Fruit fly (Drosophila melanogaster) whole organism, embryonic: ENCODE data around the gene CG14695.

Experiments
- BtbVII ChIP-seq: fragments of 200-800 bp; sonication (Bioruptor generic); optimal IDR thresholded peaks from 3 replicates; lab custom pipeline; 2017; ENCODE audit warnings: missing biosample characterization, mild to moderate bottlenecking, missing genetic modification characterization
- C15 ChIP-seq: fragments of 200-800 bp; sonication (Bioruptor generic); IDR thresholded peaks from 3 replicates; pipeline ENCODE4 v1.3.6; 2022; ENCODE audit warnings: missing biosample characterization, missing genetic modification characterization
- CG10366 ChIP-seq: fragments of 200-800 bp; sonication (Bioruptor generic); IDR thresholded peaks from 2 replicates; pipeline ENCODE4 v1.3.6; 2022; ENCODE audit warnings: missing biosample characterization, missing genetic modification characterization
- CG11247 ChIP-seq: fragments of 200-800 bp; sonication (Bioruptor generic); IDR thresholded peaks from 2 replicates; pipeline ENCODE4 v1.3.6; 2022; ENCODE audit warnings: missing biosample characterization, missing genetic modification characterization
- CG12236 ChIP-seq: fragments of 200-800 bp; sonication (Bioruptor generic); optimal IDR thresholded peaks from 2 replicates; lab custom pipeline; 2016; ENCODE audit warnings: missing biosample characterization, missing genetic modification characterization
- CG13424 ChIP-seq: fragments of 200-800 bp; sonication (Bioruptor generic); optimal IDR thresholded peaks from 2 replicates; lab custom pipeline; 2019; ENCODE audit warnings: missing biosample characterization, mild to moderate bottlenecking, missing genetic modification characterization, moderate library complexity
- CG13624 ChIP-seq: fragments of 200-800 bp; sonication (Bioruptor generic); optimal IDR thresholded peaks from 2 replicates; lab custom pipeline; 2016; ENCODE audit warnings: missing biosample characterization, missing genetic modification characterization
- CG13894 ChIP-seq: fragments of 200-800 bp; sonication (Bioruptor generic); optimal IDR thresholded peaks from 3 replicates; lab custom pipeline; 2018; ENCODE audit warnings: missing biosample characterization, mild to moderate bottlenecking, missing genetic modification characterization, moderate library complexity
- CG17385 ChIP-seq: fragments of 200-800 bp; sonication (Bioruptor generic); optimal IDR thresholded peaks from 3 replicates; lab custom pipeline; 2018; ENCODE audit warnings: missing biosample characterization, mild to moderate bottlenecking, missing genetic modification characterization
- CG18011 ChIP-seq: fragments of 200-800 bp; sonication (Bioruptor generic); optimal IDR thresholded peaks from 2 replicates; lab custom pipeline; 2017; ENCODE audit warnings: missing biosample characterization, missing genetic modification characterization, mild to moderate bottlenecking, moderate library complexity, missing genotype
- CG30020 ChIP-seq: fragments of 200-800 bp; optimal IDR thresholded peaks from 2 replicates; lab custom pipeline; 2019; ENCODE audit warnings: missing biosample characterization, mild to moderate bottlenecking, missing genetic modification characterization, moderate library complexity
- CG31441 ChIP-seq: fragments of 200-800 bp; sonication (Bioruptor generic); IDR thresholded peaks from 2 replicates; pipeline ENCODE4 v1.3.6; 2022; ENCODE audit warnings: missing biosample characterization, missing genetic modification characterization
- CG4707 ChIP-seq: fragments of 200-800 bp; sonication (Bioruptor generic); optimal IDR thresholded peaks from 2 replicates; lab custom pipeline; 2018; ENCODE audit warnings: missing biosample characterization, mild to moderate bottlenecking, missing genetic modification characterization, moderate library complexity
- CG5180 ChIP-seq: fragments of 200-800 bp; sonication (Bioruptor generic); optimal IDR thresholded peaks from 3 replicates; lab custom pipeline; 2017; ENCODE audit warnings: missing biosample characterization, missing genetic modification characterization, mild to moderate bottlenecking, moderate library complexity, missing genetic modification reagents
- CG5245 ChIP-seq: fragments of 200-800 bp; sonication (Bioruptor generic); optimal IDR thresholded peaks from 3 replicates; lab custom pipeline; 2016; ENCODE audit warnings: missing biosample characterization, missing genetic modification characterization
- CG7963 ChIP-seq: fragments of 200-800 bp; sonication (Bioruptor generic); IDR thresholded peaks from 3 replicates; pipeline ENCODE4 v1.3.6; 2022; ENCODE audit warnings: missing biosample characterization, missing genetic modification characterization; ENCODE audit not compliant: partially characterized antibody
- CG8944 ChIP-seq: fragments of 200-800 bp; sonication (Bioruptor generic); optimal IDR thresholded peaks from 3 replicates; lab custom pipeline; 2016; ENCODE audit warnings: missing biosample characterization, missing genetic modification characterization
- E2f1 ChIP-seq: fragments of 200-800 bp; sonication (Bioruptor generic); IDR thresholded peaks from 2 replicates; pipeline ENCODE4 v1.3.6; 2022; ENCODE audit warnings: missing biosample characterization, missing genetic modification characterization
- Eip74EF ChIP-seq, 2 experiments: fragments of 200-800 bp in 1 of 2; fragments of >200 bp in 1 of 2; sonication (Bioruptor generic) in 1 of 2; optimal IDR thresholded peaks; 2 replicates each; lab custom pipeline; 2017 to 2019; ENCODE audit warnings: missing biosample characterization in 2 of 2, missing genetic modification characterization in 2 of 2, mild to moderate bottlenecking in 1 of 2, moderate library complexity in 1 of 2
- Fer1 ChIP-seq: fragments of 200-800 bp; sonication (Bioruptor generic); optimal IDR thresholded peaks from 2 replicates; lab custom pipeline; 2017; ENCODE audit warnings: missing biosample characterization, mild to moderate bottlenecking, missing genetic modification characterization
- Fer2 ChIP-seq: fragments of 200-800 bp; sonication (Bioruptor generic); optimal IDR thresholded peaks from 2 replicates; lab custom pipeline; 2018; ENCODE audit warnings: missing biosample characterization, mild to moderate bottlenecking, missing genetic modification characterization, moderate library complexity
- HLHmδ ChIP-seq: fragments of 200-800 bp; sonication (Bioruptor generic); optimal IDR thresholded peaks from 2 replicates; lab custom pipeline; 2018; ENCODE audit warnings: missing biosample characterization, mild to moderate bottlenecking, missing genetic modification characterization, moderate library complexity
- Hr3 ChIP-seq: fragments of 200-800 bp; sonication (Bioruptor generic); optimal IDR thresholded peaks from 3 replicates; lab custom pipeline; 2016; ENCODE audit warnings: missing biosample characterization, missing genetic modification characterization
- NfI ChIP-seq: fragments of 200-800 bp; sonication (Bioruptor generic); optimal IDR thresholded peaks from 3 replicates; lab custom pipeline; 2018; ENCODE audit warnings: missing biosample characterization, mild to moderate bottlenecking, missing genetic modification characterization, moderate library complexity
- Oli ChIP-seq: fragments of 200-800 bp; sonication (Bioruptor generic); optimal IDR thresholded peaks from 2 replicates; lab custom pipeline; 2018; ENCODE audit warnings: missing biosample characterization, mild to moderate bottlenecking, missing genetic modification characterization, moderate library complexity
- Sin3A ChIP-seq: fragments of >200 bp; optimal IDR thresholded peaks from 2 replicates; lab custom pipeline; 2018
- Usf ChIP-seq: fragments of 200-800 bp; sonication (Bioruptor generic); optimal IDR thresholded peaks from 2 replicates; lab custom pipeline; 2017; ENCODE audit warnings: missing genotype, missing biosample characterization, missing genetic modification characterization
- ac ChIP-seq: fragments of 200-800 bp; sonication (Bioruptor generic); optimal IDR thresholded peaks from 3 replicates; lab custom pipeline; 2017; ENCODE audit warnings: missing biosample characterization, mild to moderate bottlenecking, missing genetic modification characterization
- br ChIP-seq: fragments of >200 bp; optimal IDR thresholded peaks from 2 replicates; lab custom pipeline; 2017
- croc ChIP-seq: fragments of 200-800 bp; sonication (Bioruptor generic); conservative IDR thresholded peaks from 3 replicates; pipeline ENCODE4 v1.3.6; 2022; ENCODE audit warnings: missing biosample characterization, missing genetic modification characterization
- disco-r ChIP-seq: fragments of 200-800 bp; sonication (Bioruptor generic); optimal IDR thresholded peaks from 2 replicates; lab custom pipeline; 2016; ENCODE audit warnings: missing biosample characterization, missing genetic modification characterization
- dmrt99B ChIP-seq: fragments of 200-800 bp; sonication (Bioruptor generic); optimal IDR thresholded peaks from 2 replicates; lab custom pipeline; 2018; ENCODE audit warnings: missing biosample characterization, mild to moderate bottlenecking, missing genetic modification characterization, moderate library complexity
- dpn ChIP-seq, 2 experiments: fragments of 200-800 bp; sonication (Bioruptor generic); optimal IDR thresholded peaks; 3 replicates each; lab custom pipeline; 2016; ENCODE audit warnings: missing biosample characterization in 2 of 2, missing genetic modification characterization in 2 of 2
- ems ChIP-seq: fragments of 200-800 bp; sonication (Bioruptor generic); optimal IDR thresholded peaks from 3 replicates; lab custom pipeline; 2016; ENCODE audit warnings: missing biosample characterization, missing genetic modification characterization
- fd102C ChIP-seq: fragments of 200-800 bp; sonication (Bioruptor generic); optimal IDR thresholded peaks from 2 replicates; lab custom pipeline; 2018; ENCODE audit warnings: missing biosample characterization, mild to moderate bottlenecking, missing genetic modification characterization, moderate library complexity
- hbn ChIP-seq: fragments of 200-800 bp; sonication (Bioruptor generic); IDR thresholded peaks from 2 replicates; pipeline ENCODE4 v1.3.6; 2022; ENCODE audit warnings: missing biosample characterization, missing genetic modification characterization; ENCODE audit not compliant: partially characterized antibody
- luna ChIP-seq: fragments of 200-800 bp; sonication (Bioruptor generic); optimal IDR thresholded peaks from 2 replicates; lab custom pipeline; 2016; ENCODE audit warnings: missing biosample characterization, missing genetic modification characterization
- mld ChIP-seq: fragments of 200-800 bp; sonication (Bioruptor generic); IDR thresholded peaks from 3 replicates; pipeline ENCODE4 v1.3.6; 2022; ENCODE audit warnings: missing biosample characterization, missing genetic modification characterization; ENCODE audit not compliant: partially characterized antibody
- nom ChIP-seq: fragments of 200-800 bp; sonication (Bioruptor generic); optimal IDR thresholded peaks from 2 replicates; lab custom pipeline; 2017; ENCODE audit warnings: missing biosample characterization, missing genetic modification characterization, mild to moderate bottlenecking, moderate library complexity, missing genetic modification reagents
- psq ChIP-seq: fragments of 200-800 bp; sonication (Bioruptor generic); optimal IDR thresholded peaks from 2 replicates; lab custom pipeline; 2017; ENCODE audit warnings: missing biosample characterization, missing genetic modification characterization
- pzg ChIP-seq: fragments of 200-800 bp; sonication (Bioruptor generic); optimal IDR thresholded peaks from 3 replicates; lab custom pipeline; 2018; ENCODE audit warnings: missing biosample characterization, mild to moderate bottlenecking, missing genetic modification characterization, moderate library complexity
- row ChIP-seq: fragments of 200-800 bp; sonication (Bioruptor generic); IDR thresholded peaks from 3 replicates; pipeline ENCODE4 v1.3.6; 2022; ENCODE audit warnings: missing biosample characterization, missing genetic modification characterization
- run ChIP-seq: fragments of 200-800 bp; sonication (Bioruptor generic); optimal IDR thresholded peaks from 3 replicates; lab custom pipeline; 2018; ENCODE audit warnings: missing biosample characterization, mild to moderate bottlenecking, missing genetic modification characterization
- scrt ChIP-seq: fragments of 200-800 bp; sonication (Bioruptor generic); optimal IDR thresholded peaks from 2 replicates; lab custom pipeline; 2018; ENCODE audit warnings: missing biosample characterization, mild to moderate bottlenecking, missing genetic modification characterization, moderate library complexity
- sens ChIP-seq: fragments of 200-800 bp; sonication (Bioruptor generic); peaks from one replicate; lab custom pipeline; 2016; ENCODE audit warnings: missing biosample characterization, missing genetic modification characterization
- ssp ChIP-seq: fragments of 200-800 bp; sonication (Bioruptor generic); IDR thresholded peaks from 2 replicates; pipeline ENCODE4 v1.3.6; 2022; ENCODE audit warnings: missing biosample characterization, missing genetic modification characterization
- stc ChIP-seq: fragments of 200-800 bp; sonication (Bioruptor generic); IDR thresholded peaks from 2 replicates; pipeline ENCODE4 v1.3.6; 2022; ENCODE audit warnings: missing biosample characterization, missing genetic modification characterization
- tap ChIP-seq: fragments of 200-800 bp; optimal IDR thresholded peaks from 3 replicates; lab custom pipeline; 2019; ENCODE audit warnings: missing biosample characterization, mild to moderate bottlenecking, missing genetic modification characterization, moderate library complexity
- tgo ChIP-seq: fragments of 200-800 bp; sonication (Bioruptor generic); IDR thresholded peaks from 3 replicates; pipeline ENCODE4 v1.3.6; 2022; ENCODE audit warnings: missing biosample characterization, missing genetic modification characterization
- tin ChIP-seq: fragments of 200-800 bp; sonication (Bioruptor generic); optimal IDR thresholded peaks from 3 replicates; lab custom pipeline; 2016; ENCODE audit warnings: missing biosample characterization, missing genetic modification characterization

CG14695 gene

DNA sequence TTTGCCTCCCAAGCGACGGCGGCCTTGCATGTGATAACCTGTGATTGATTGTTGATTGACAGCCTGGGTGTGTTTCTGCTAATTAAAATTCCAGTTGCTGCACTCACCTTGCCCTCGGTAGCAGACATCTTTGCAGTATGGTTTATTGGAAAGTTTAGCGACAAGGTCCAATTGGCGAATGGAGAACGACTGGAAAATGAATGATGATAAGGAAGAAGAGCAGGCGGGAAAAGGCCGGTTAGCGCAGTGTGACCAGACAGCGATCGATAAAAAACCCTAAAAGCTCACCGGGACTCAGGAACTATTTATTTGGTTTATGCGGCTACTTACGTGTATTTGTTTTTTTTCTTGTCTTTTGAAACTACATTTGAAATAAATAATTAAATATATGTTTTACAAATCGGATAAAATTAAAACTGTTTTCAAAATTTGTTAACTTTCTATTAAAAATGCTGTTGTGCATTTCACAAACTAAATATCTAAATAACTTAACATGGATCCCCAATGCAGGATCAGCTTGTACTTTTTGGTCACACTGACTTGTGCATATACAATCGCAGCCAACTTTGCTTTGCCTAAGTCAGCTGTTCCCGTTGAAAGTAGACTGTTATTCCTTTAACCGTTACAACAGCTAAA lies 6.9 kb downstream of the CG14695 start, which contains the start of gene Fdh (continued):
- TF ChIP-seq mld, result no peak
- peak in 1 of 2 experiments; percentile 38 for TF ChIP-seq Eip74EF (GFP tag; optimal IDR thresholded peaks at IDR 0.05; lab: Kevin White, UChicago)
- peak; percentile 32 for TF ChIP-seq Fer2 (tag; lab: Kevin White, UChicago)
- TF ChIP-seq CG11247, result no peak
- peak; percentile 31 for TF ChIP-seq CG5245
- TF ChIP-seq tgo (GFP tag; lab: Robert Waterston, UW), result peak; percentile 41; the same call in 2 of the 3 replicates
- peak; percentile 21 for TF ChIP-seq ems (GFP tag; lab: Kevin White, UChicago)
- TF ChIP-seq tap (tag; lab: Kevin White, UChicago), result peak; percentile 57
- no peak for TF ChIP-seq C15 (GFP tag; lab: Robert Waterston, UW)
- peak; percentile 4 for TF ChIP-seq run (tag; lab: Kevin White, UChicago)
- no peak for TF ChIP-seq ac (GFP tag; lab: Kevin White, UChicago)
- TF ChIP-seq CG13894, result peak; percentile 7
- TF ChIP-seq croc (GFP tag; lab: Robert Waterston, UW), result no peak; the same call in 2 of the 3 replicates
- TF ChIP-seq pzg (GFP tag; lab: Kevin White, UChicago), result peak; percentile 42
- TF ChIP-seq disco-r (GFP tag; lab: Kevin White, UChicago), result peak; percentile 2
- peak; percentile 61 for TF ChIP-seq HLHmδ (GFP tag; lab: Kevin White, UChicago)
- TF ChIP-seq nom (GFP tag; lab: Kevin White, UChicago), result peak; percentile 51
- peak; percentile 76 for TF ChIP-seq CG31441 (GFP tag; lab: Robert Waterston, UW)
- TF ChIP-seq BtbVII (GFP tag; lab: Kevin White, UChicago), result peak; percentile 29
- no peak for TF ChIP-seq fd102C (GFP tag; lab: Kevin White, UChicago)
- peak; percentile 73 for TF ChIP-seq CG13424 (tag; lab: Kevin White, UChicago)
- TF ChIP-seq CG30020 (tag; lab: Kevin White, UChicago), result peak; percentile 39
- peak; percentile 55 for TF ChIP-seq tin (GFP tag; lab: Kevin White, UChicago)
- TF ChIP-seq Fer1 (GFP tag; lab: Kevin White, UChicago), result peak; percentile 51
- TF ChIP-seq CG4707 (GFP tag; lab: Kevin White, UChicago), result no peak
- TF ChIP-seq hbn (GFP tag; lab: Robert Waterston, UW), result no peak
- peak; percentile 39 for TF ChIP-seq CG10366 (GFP tag; lab: Robert Waterston, UW)
- peak; percentile 8 for TF ChIP-seq CG18011 (GFP tag; lab: Kevin White, UChicago)
- TF ChIP-seq ssp, result no peak
- TF ChIP-seq sens (GFP tag; lab: Kevin White, UChicago), result peak; percentile 80
- peak; percentile 58 for TF ChIP-seq dmrt99B (tag; lab: Kevin White, UChicago)
- peak in 1 of 2 experiments; percentile 53 for TF ChIP-seq dpn (GFP tag; optimal IDR thresholded peaks at IDR 0.05; lab: Kevin White, UChicago)
- TF ChIP-seq E2f1 (GFP tag; lab: Robert Waterston, UW), result peak; percentile 31; the same call in 1 of the 2 replicates
- TF ChIP-seq NfI (GFP tag; lab: Kevin White, UChicago), result peak; percentile 68
- no peak for TF ChIP-seq psq (GFP tag; lab: Kevin White, UChicago)
- TF ChIP-seq row (GFP tag; lab: Robert Waterston, UW), result peak; percentile 80
- no peak for TF ChIP-seq CG12236 (GFP tag; lab: Kevin White, UChicago)
- peak; percentile 6 for TF ChIP-seq Usf (GFP tag; lab: Kevin White, UChicago)
- peak; percentile 14 for TF ChIP-seq scrt (GFP tag; lab: Kevin White, UChicago)
- TF ChIP-seq CG8944 (GFP tag; lab: Kevin White, UChicago), result no peak
- TF ChIP-seq CG5180 (GFP tag; lab: Kevin White, UChicago), result peak; percentile 4
- no peak for TF ChIP-seq luna (GFP tag; lab: Kevin White, UChicago)
- peak; percentile 63 for TF ChIP-seq CG17385 (GFP tag; lab: Kevin White, UChicago)
- peak; percentile 70 for TF ChIP-seq Sin3A
- peak; percentile 24 for TF ChIP-seq Oli (tag; lab: Kevin White, UChicago)
- TF ChIP-seq stc (GFP tag; lab: Robert Waterston, UW), result peak; percentile 12; the same call in 1 of the 2 replicates
- peak; percentile 11 for TF ChIP-seq Hr3 (GFP tag; lab: Kevin White, UChicago)
- peak; percentile 13 for TF ChIP-seq CG13624 (GFP tag; lab: Kevin White, UChicago)
- TF ChIP-seq CG7963, result no peak
- TF ChIP-seq br (lab: Kevin White, UChicago), result no peak
